Fruit fly (Drosophila melanogaster) whole organism, embryonic: ENCODE results near the gene CG13306.

Experiments used
- Antp ChIP-seq: fragments of 200-800 bp; sonication (Bioruptor generic); optimal IDR thresholded peaks from 3 replicates; lab custom pipeline; 2016; ENCODE audit warnings: missing biosample characterization, missing genetic modification characterization
- Awh ChIP-seq: fragments of 200-800 bp; sonication (Bioruptor generic); IDR thresholded peaks from 2 replicates; pipeline ENCODE4, ENCODE4 v1.3.6; 2022; ENCODE audit warnings: missing biosample characterization, missing genetic modification characterization
- CG10462 ChIP-seq: fragments of 200-800 bp; sonication (Bioruptor generic); optimal IDR thresholded peaks from 2 replicates; lab custom pipeline; 2016; ENCODE audit warnings: missing biosample characterization, missing genetic modification characterization
- CG10979 ChIP-seq: fragments of 200-800 bp; sonication (Bioruptor generic); optimal IDR thresholded peaks from 2 replicates; lab custom pipeline; 2018; ENCODE audit warnings: missing biosample characterization, mild to moderate bottlenecking, missing genetic modification characterization, moderate library complexity
- CG11456 ChIP-seq: fragments of 200-800 bp; sonication (Bioruptor generic); IDR thresholded peaks from 3 replicates; pipeline ENCODE4 v1.3.6; 2022; ENCODE audit warnings: missing biosample characterization, missing genetic modification characterization
- CG13424 ChIP-seq: fragments of 200-800 bp; sonication (Bioruptor generic); optimal IDR thresholded peaks from 2 replicates; lab custom pipeline; 2019; ENCODE audit warnings: missing biosample characterization, mild to moderate bottlenecking, missing genetic modification characterization, moderate library complexity
- CG14667 ChIP-seq: fragments of 200-800 bp; sonication (Bioruptor generic); IDR thresholded peaks from 2 replicates; pipeline ENCODE4 v1.3.6; 2022; ENCODE audit warnings: missing biosample characterization, missing genetic modification characterization
- CG15073 ChIP-seq: fragments of 200-800 bp; sonication (Bioruptor generic); optimal IDR thresholded peaks from 2 replicates; lab custom pipeline; 2016; ENCODE audit warnings: missing biosample characterization, missing genetic modification characterization
- CG15479 ChIP-seq: fragments of 200-800 bp; sonication (Bioruptor generic); optimal IDR thresholded peaks from 3 replicates; lab custom pipeline; 2019; ENCODE audit warnings: missing biosample characterization, mild to moderate bottlenecking, missing genetic modification characterization, moderate library complexity
- CG16779 ChIP-seq: fragments of 200-800 bp; sonication (Bioruptor generic); IDR thresholded peaks from 2 replicates; pipeline ENCODE4 v1.3.6; 2022; ENCODE audit warnings: missing biosample characterization, missing genetic modification characterization
- CG18476 ChIP-seq: fragments of 200-800 bp; sonication (Bioruptor generic); optimal IDR thresholded peaks from 2 replicates; lab custom pipeline; 2016; ENCODE audit warnings: missing biosample characterization, mild to moderate bottlenecking, missing genetic modification characterization
- CG32767 ChIP-seq: fragments of 200-800 bp; sonication (Bioruptor generic); IDR thresholded peaks from 2 replicates; pipeline ENCODE4 v1.3.6; 2022; ENCODE audit warnings: missing biosample characterization, missing genetic modification characterization
- CG3838 ChIP-seq: fragments of 200-800 bp; sonication (Bioruptor generic); optimal IDR thresholded peaks from 3 replicates; lab custom pipeline; 2016; ENCODE audit warnings: missing biosample characterization, missing genetic modification characterization
- CG4424 ChIP-seq: fragments of 200-800 bp; sonication (Bioruptor generic); optimal IDR thresholded peaks from 3 replicates; lab custom pipeline; 2016; ENCODE audit warnings: missing biosample characterization, missing genetic modification characterization
- CG4820 ChIP-seq: fragments of 200-800 bp; sonication (Bioruptor generic); optimal IDR thresholded peaks from 3 replicates; lab custom pipeline; 2016; ENCODE audit warnings: missing biosample characterization, missing genetic modification characterization
- CG5245 ChIP-seq: fragments of 200-800 bp; sonication (Bioruptor generic); optimal IDR thresholded peaks from 3 replicates; lab custom pipeline; 2016; ENCODE audit warnings: missing biosample characterization, missing genetic modification characterization
- CG7987 ChIP-seq: fragments of 200-800 bp; sonication (Bioruptor generic); optimal IDR thresholded peaks from 2 replicates; lab custom pipeline; 2018; ENCODE audit warnings: missing biosample characterization, mild to moderate bottlenecking, missing genetic modification characterization, moderate library complexity
- CG8388 ChIP-seq: fragments of 200-800 bp; sonication (Bioruptor generic); optimal IDR thresholded peaks from 2 replicates; lab custom pipeline; 2019; ENCODE audit warnings: missing biosample characterization, mild to moderate bottlenecking, missing genetic modification characterization, moderate library complexity
- CG8944 ChIP-seq: fragments of 200-800 bp; sonication (Bioruptor generic); optimal IDR thresholded peaks from 3 replicates; lab custom pipeline; 2016; ENCODE audit warnings: missing biosample characterization, missing genetic modification characterization
- CG9609 ChIP-seq: fragments of 200-800 bp; sonication (Bioruptor generic); optimal IDR thresholded peaks from 3 replicates; lab custom pipeline; 2016; ENCODE audit warnings: missing biosample characterization, missing genetic modification characterization
- CHES-1-like ChIP-seq: fragments of 200-800 bp; sonication (Bioruptor generic); optimal IDR thresholded peaks from 2 replicates; lab custom pipeline; 2016; ENCODE audit warnings: missing biosample characterization, missing genetic modification characterization
- D19A ChIP-seq: fragments of 200-800 bp; optimal IDR thresholded peaks from 3 replicates; lab custom pipeline; 2019; ENCODE audit warnings: missing biosample characterization, mild to moderate bottlenecking, missing genetic modification characterization, moderate library complexity
- Dek ChIP-seq: fragments of 200-800 bp; sonication (Bioruptor generic); optimal IDR thresholded peaks from 3 replicates; lab custom pipeline; 2019; ENCODE audit warnings: missing biosample characterization, mild to moderate bottlenecking, missing genetic modification characterization, moderate library complexity
- Doc2 ChIP-seq: fragments of 200-800 bp; sonication (Bioruptor generic); IDR thresholded peaks from 2 replicates; pipeline ENCODE4 v1.3.6; 2022; ENCODE audit warnings: missing biosample characterization, missing genetic modification characterization
- Dref ChIP-seq: fragments of 200-800 bp; sonication (Bioruptor generic); IDR thresholded peaks from 2 replicates; pipeline ENCODE4 v1.3.6; 2022; ENCODE audit warnings: missing biosample characterization, missing genetic modification characterization
- ERR ChIP-seq: fragments of 200-800 bp; sonication (Bioruptor generic); optimal IDR thresholded peaks from 2 replicates; lab custom pipeline; 2016; ENCODE audit warnings: missing biosample characterization, missing genetic modification characterization
- Ets65A ChIP-seq: fragments of 200-800 bp; sonication (Bioruptor generic); peaks from one replicate; lab custom pipeline; 2016; ENCODE audit warnings: missing biosample characterization, missing genetic modification characterization
- H15 ChIP-seq: fragments of 200-800 bp; sonication (Bioruptor generic); IDR thresholded peaks from 3 replicates; pipeline ENCODE4 v1.3.6; 2022; ENCODE audit warnings: missing biosample characterization, missing genetic modification characterization
- Hr39 ChIP-seq: fragments of >200 bp; optimal IDR thresholded peaks from 2 replicates; lab custom pipeline; 2017
- Jarid2 ChIP-seq: fragments of 200-800 bp; sonication (Bioruptor generic); optimal IDR thresholded peaks from 3 replicates; lab custom pipeline; 2017; ENCODE audit warnings: mild to moderate bottlenecking, missing biosample characterization, missing genetic modification reagents, missing genetic modification characterization
- Max ChIP-seq: fragments of 200-800 bp; sonication (Bioruptor generic); optimal IDR thresholded peaks from 2 replicates; lab custom pipeline; 2016; ENCODE audit warnings: missing biosample characterization, mild to moderate bottlenecking, missing genetic modification characterization
- NfI ChIP-seq: fragments of 200-800 bp; sonication (Bioruptor generic); optimal IDR thresholded peaks from 3 replicates; lab custom pipeline; 2018; ENCODE audit warnings: missing biosample characterization, mild to moderate bottlenecking, missing genetic modification characterization, moderate library complexity
- Ravus ChIP-seq: fragments of 200-800 bp; sonication (Bioruptor generic); IDR thresholded peaks from 2 replicates; pipeline ENCODE4 v1.3.6; 2022; ENCODE audit warnings: missing biosample characterization, missing genetic modification characterization
- Rfx ChIP-seq: fragments of 200-800 bp; sonication (Bioruptor generic); IDR thresholded peaks from 2 replicates; pipeline ENCODE4 v1.3.6; 2022; ENCODE audit warnings: missing biosample characterization, missing genetic modification characterization
- chinmo ChIP-seq: fragments of 200-800 bp; sonication (Bioruptor generic); IDR thresholded peaks from 4 replicates; pipeline ENCODE4 v1.3.6; 2022; ENCODE audit warnings: missing biosample characterization, missing genetic modification characterization; ENCODE audit not compliant: partially characterized antibody
- disco-r ChIP-seq: fragments of 200-800 bp; sonication (Bioruptor generic); optimal IDR thresholded peaks from 2 replicates; lab custom pipeline; 2016; ENCODE audit warnings: missing biosample characterization, missing genetic modification characterization
- dmrt99B ChIP-seq: fragments of 200-800 bp; sonication (Bioruptor generic); optimal IDR thresholded peaks from 2 replicates; lab custom pipeline; 2018; ENCODE audit warnings: missing biosample characterization, mild to moderate bottlenecking, missing genetic modification characterization, moderate library complexity
- ewg ChIP-seq: fragments of 200-800 bp; sonication (Bioruptor generic); optimal IDR thresholded peaks from 3 replicates; lab custom pipeline; 2017; ENCODE audit warnings: mild to moderate bottlenecking, missing biosample characterization, missing genetic modification reagents, missing genetic modification characterization
- grn ChIP-seq: fragments of 200-800 bp; sonication (Bioruptor generic); optimal IDR thresholded peaks from 3 replicates; lab custom pipeline; 2017; ENCODE audit warnings: missing biosample characterization, missing genetic modification characterization
- ind ChIP-seq: fragments of 200-800 bp; sonication (Bioruptor generic); optimal IDR thresholded peaks from 3 replicates; lab custom pipeline; 2016; ENCODE audit warnings: missing biosample characterization, missing genetic modification characterization
- nerfin-2 ChIP-seq: fragments of 200-800 bp; sonication (Bioruptor generic); IDR thresholded peaks from 2 replicates; pipeline ENCODE4 v1.3.6; 2022; ENCODE audit warnings: missing biosample characterization, missing genetic modification characterization; ENCODE audit not compliant: partially characterized antibody
- odd ChIP-seq: fragments of 200-800 bp; sonication (Bioruptor generic); optimal IDR thresholded peaks from 2 replicates; lab custom pipeline; 2017; ENCODE audit warnings: missing biosample characterization, mild to moderate bottlenecking, missing genetic modification characterization
- repo ChIP-seq: fragments of 200-800 bp; sonication (Bioruptor generic); optimal IDR thresholded peaks from 2 replicates; lab custom pipeline; 2016; ENCODE audit warnings: missing biosample characterization, missing genetic modification characterization
- sd ChIP-seq: fragments of 200-800 bp; sonication (Bioruptor generic); optimal IDR thresholded peaks from 3 replicates; lab custom pipeline; 2018; ENCODE audit warnings: missing biosample characterization, mild to moderate bottlenecking, missing genetic modification characterization, moderate library complexity
- seq ChIP-seq: fragments of 200-800 bp; sonication (Bioruptor generic); IDR thresholded peaks from 2 replicates; pipeline ENCODE4 v1.3.6; 2022; ENCODE audit warnings: missing biosample characterization, missing genetic modification characterization
- ssp ChIP-seq: fragments of 200-800 bp; sonication (Bioruptor generic); IDR thresholded peaks from 2 replicates; pipeline ENCODE4 v1.3.6; 2022; ENCODE audit warnings: missing biosample characterization, missing genetic modification characterization
- sug ChIP-seq: fragments of 200-800 bp; optimal IDR thresholded peaks from 2 replicates; lab custom pipeline; 2019; ENCODE audit warnings: missing biosample characterization, mild to moderate bottlenecking, missing genetic modification characterization, moderate library complexity
- trem ChIP-seq: fragments of 200-800 bp; optimal IDR thresholded peaks from 3 replicates; lab custom pipeline; 2019; ENCODE audit warnings: missing biosample characterization, mild to moderate bottlenecking, missing genetic modification characterization, moderate library complexity
- trh ChIP-seq: fragments of 200-800 bp; sonication (Bioruptor generic); optimal IDR thresholded peaks from 2 replicates; lab custom pipeline; 2016; ENCODE audit warnings: missing biosample characterization, missing genetic modification characterization
- vvl ChIP-seq: fragments of 200-800 bp; sonication (Bioruptor generic); IDR thresholded peaks from 2 replicates; pipeline ENCODE4 v1.3.6; 2022; ENCODE audit warnings: missing biosample characterization, missing genetic modification characterization
- wdn ChIP-seq: fragments of 200-800 bp; sonication (Bioruptor generic); IDR thresholded peaks from 2 replicates; pipeline ENCODE4 v1.3.6; 2022; ENCODE audit warnings: missing biosample characterization, missing genetic modification characterization

CG13306 gene

DNA sequence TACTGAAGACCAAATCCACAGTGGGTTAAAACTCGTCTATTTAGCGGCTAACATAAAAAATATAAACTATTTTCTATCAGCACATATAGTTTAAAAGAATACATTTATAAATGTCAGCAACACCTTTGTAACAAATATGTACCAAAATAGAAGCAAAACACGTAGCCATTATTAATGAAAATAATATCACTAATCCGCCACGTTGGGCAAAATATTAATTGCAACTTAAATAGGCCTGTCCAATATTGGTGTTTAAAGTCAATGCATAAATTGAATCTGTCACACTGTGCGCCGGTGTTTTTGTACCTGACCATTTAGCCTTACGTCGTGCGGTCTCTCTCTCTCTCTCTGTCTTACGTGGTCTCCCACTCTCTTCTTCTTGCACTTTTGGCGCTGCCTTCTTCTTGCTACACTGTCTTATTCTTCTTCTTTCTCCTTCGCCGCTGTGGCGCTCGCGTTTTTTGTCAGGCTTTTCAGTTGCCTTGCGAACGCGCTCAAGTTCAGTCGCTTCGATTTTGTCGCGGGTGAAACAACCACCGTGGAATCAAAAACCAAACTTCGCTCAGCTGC is 16.5 kb upstream of the CG13306 start (continued):
- peak; percentile 97 for TF ChIP-seq CHES-1-like (GFP tag; lab: Kevin White, UChicago)
- TF ChIP-seq CG13424 (tag; lab: Kevin White, UChicago): peak; percentile 99
- peak; percentile 96 for TF ChIP-seq CG32767 (GFP tag; lab: Robert Waterston, UW)
- TF ChIP-seq CG10462: peak; percentile 98
- peak; percentile 88 for TF ChIP-seq Ravus (GFP tag; lab: Robert Waterston, UW)
- peak; percentile 99 for TF ChIP-seq NfI (GFP tag; lab: Kevin White, UChicago)
- TF ChIP-seq ind (GFP tag; lab: Kevin White, UChicago): peak; percentile 98
- TF ChIP-seq odd (GFP tag; lab: Kevin White, UChicago): peak; percentile 98
- TF ChIP-seq Awh: peak; percentile 97
- TF ChIP-seq CG9609 (GFP tag; lab: Kevin White, UChicago): peak; percentile 98
- TF ChIP-seq CG7987 (GFP tag; lab: Kevin White, UChicago): peak; percentile 87
- peak; percentile 97 for TF ChIP-seq CG4820 (GFP tag; lab: Kevin White, UChicago)
- peak; percentile 95 for TF ChIP-seq wdn (GFP tag; lab: Robert Waterston, UW)
- peak; percentile 91 for TF ChIP-seq ERR (GFP tag; lab: Kevin White, UChicago)
- TF ChIP-seq CG3838 (GFP tag; lab: Kevin White, UChicago): peak; percentile 89
- TF ChIP-seq CG11456 (GFP tag; lab: Robert Waterston, UW): peak; percentile 98
- TF ChIP-seq Dek (tag; lab: Kevin White, UChicago): peak; percentile 96
- TF ChIP-seq vvl (GFP tag; lab: Robert Waterston, UW): peak; percentile 97
- peak; percentile 97 for TF ChIP-seq CG8388 (GFP tag; lab: Kevin White, UChicago)
- TF ChIP-seq CG10979 (tag; lab: Kevin White, UChicago): peak; percentile 98
- TF ChIP-seq grn (GFP tag; lab: Kevin White, UChicago): peak; percentile 71
- peak; percentile 97 for TF ChIP-seq CG8944 (GFP tag; lab: Kevin White, UChicago)
- TF ChIP-seq D19A (tag; lab: Kevin White, UChicago): peak; percentile 91
- TF ChIP-seq trem (tag; lab: Kevin White, UChicago): peak; percentile 93
- TF ChIP-seq Hr39: no peak
- TF ChIP-seq CG14667 (GFP tag; lab: Robert Waterston, UW): peak; percentile 96
- peak; percentile 97 for TF ChIP-seq disco-r
- TF ChIP-seq dmrt99B (tag; lab: Kevin White, UChicago): peak; percentile 99
- TF ChIP-seq ssp: peak; percentile 93
- peak; percentile 90 for TF ChIP-seq CG15073
- peak; percentile 95; the same call in 3 of the 4 replicates for TF ChIP-seq chinmo (GFP tag; lab: Robert Waterston, UW)
- TF ChIP-seq sug (tag; lab: Kevin White, UChicago): peak; percentile 97
- TF ChIP-seq CG4424 (GFP tag; lab: Kevin White, UChicago): peak; percentile 97
- TF ChIP-seq H15 (GFP tag; lab: Robert Waterston, UW): peak; percentile 97
- peak; percentile 95 for TF ChIP-seq Ets65A
- TF ChIP-seq sd (tag; lab: Kevin White, UChicago): peak; percentile 91
- peak; percentile 98 for TF ChIP-seq Rfx (GFP tag; lab: Robert Waterston, UW)
- TF ChIP-seq CG5245 (GFP tag; lab: Kevin White, UChicago): peak; percentile 95
- peak; percentile 95 for TF ChIP-seq repo (GFP tag; lab: Kevin White, UChicago)
- peak; percentile 63 for TF ChIP-seq nerfin-2 (GFP tag; lab: Robert Waterston, UW)
- TF ChIP-seq Jarid2 (GFP tag; lab: Kevin White, UChicago): peak; percentile 97
- peak; percentile 97 for TF ChIP-seq CG18476
- TF ChIP-seq ewg: peak; percentile 97
- peak; percentile 99 for TF ChIP-seq Max (GFP tag; lab: Kevin White, UChicago)
- TF ChIP-seq Doc2 (GFP tag; lab: Robert Waterston, UW): peak; percentile 91
- peak; percentile 98 for TF ChIP-seq seq (GFP tag; lab: Robert Waterston, UW)
- no peak for TF ChIP-seq CG15479 (GFP tag; lab: Kevin White, UChicago)
- TF ChIP-seq CG16779 (GFP tag; lab: Robert Waterston, UW): peak; percentile 90
- peak; percentile 39 for TF ChIP-seq Dref (GFP tag; lab: Robert Waterston, UW)
- peak; percentile 95 for TF ChIP-seq Antp (GFP tag; lab: Kevin White, UChicago)
- TF ChIP-seq trh: peak; percentile 89
